Fruit fly (Drosophila melanogaster): ENCODE measurements around the gene CG13295.
A peak's percentile ranks its signal among the peaks of the same experiment; 100 is the strongest.

CG13295 gene

DNA sequence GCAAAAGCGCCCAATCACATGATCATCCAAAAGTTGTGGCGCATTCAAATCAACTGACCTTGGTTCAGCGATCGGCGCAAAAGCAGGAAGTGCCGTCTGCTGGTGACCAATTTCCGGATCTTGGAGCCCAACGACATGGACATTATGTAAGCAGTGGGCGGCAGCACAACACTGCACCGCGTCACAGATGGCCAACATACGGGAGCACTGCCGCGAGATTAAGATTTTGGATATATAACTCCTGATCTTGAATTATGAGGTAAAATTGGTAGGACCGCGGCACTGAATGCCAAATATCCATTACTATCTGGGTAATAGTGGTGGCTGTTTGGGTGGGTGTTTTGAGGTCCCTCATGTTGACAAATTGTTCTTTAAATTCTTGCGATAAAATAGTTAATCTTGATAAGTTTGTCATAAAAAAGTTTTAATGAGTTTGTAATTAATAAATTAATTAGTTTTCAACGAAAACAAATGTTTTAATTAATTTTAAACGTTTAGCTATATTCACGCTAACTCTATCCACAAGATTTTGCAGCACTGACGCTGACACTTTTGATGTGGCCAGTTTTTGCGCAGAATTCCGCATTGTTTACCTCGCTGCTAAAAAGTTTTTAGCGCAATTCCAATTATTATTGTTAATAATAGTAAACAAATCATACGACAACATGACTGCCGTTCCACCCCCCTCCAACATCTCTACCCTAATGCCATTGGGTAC is at the start of gene CG13295, which contains the start of gene CG6610 (continued):
- no peak; the same call in 2 of the 3 replicates for TF ChIP-seq B-H1 (GFP tag; IDR thresholded peaks at IDR 0.05)
- no peak for TF ChIP-seq sens-2 (GFP tag; IDR thresholded peaks at IDR 0.05)
- TF ChIP-seq Fer2 (tag; optimal IDR thresholded peaks at IDR 0.05), result peak; percentile 65
- TF ChIP-seq CG7556 (GFP tag; optimal IDR thresholded peaks at IDR 0.05), result peak; percentile 28
- TF ChIP-seq mirr (GFP tag; optimal IDR thresholded peaks at IDR 0.05), result no peak
- TF ChIP-seq CG4820 (GFP tag; optimal IDR thresholded peaks at IDR 0.05), result no peak
- TF ChIP-seq mld (GFP tag; IDR thresholded peaks at IDR 0.05; ENCODE audit: partially characterized antibody), result no peak
- no peak for TF ChIP-seq CG13123 (GFP tag; optimal IDR thresholded peaks at IDR 0.05)
- TF ChIP-seq Dip3 (GFP tag; optimal IDR thresholded peaks at IDR 0.05), result peak; percentile 45
- TF ChIP-seq ems (GFP tag; optimal IDR thresholded peaks at IDR 0.05), result no peak
- TF ChIP-seq az2 (GFP tag; optimal IDR thresholded peaks at IDR 0.05), result peak; percentile 27
- no peak for TF ChIP-seq ap (GFP tag; IDR thresholded peaks at IDR 0.05)
- TF ChIP-seq HmgD (GFP tag; optimal IDR thresholded peaks at IDR 0.05), result no peak
- TF ChIP-seq CG7928 (GFP tag; optimal IDR thresholded peaks at IDR 0.05), result no peak
- TF ChIP-seq Pdp1 (GFP tag; optimal IDR thresholded peaks at IDR 0.05), result peak; percentile 55 to 88
- no peak for TF ChIP-seq CG17802 (tag; optimal IDR thresholded peaks at IDR 0.05)
- peak; percentile 51 for TF ChIP-seq CG18262 (tag; optimal IDR thresholded peaks at IDR 0.05)
- TF ChIP-seq tup (GFP tag; optimal IDR thresholded peaks at IDR 0.05), result no peak
- no peak for TF ChIP-seq CG2202 (tag; optimal IDR thresholded peaks at IDR 0.05)
- no peak for TF ChIP-seq otp (GFP tag; IDR thresholded peaks at IDR 0.05)
- TF ChIP-seq CG4854 (GFP tag; optimal IDR thresholded peaks at IDR 0.05), result peak; percentile 16
- TF ChIP-seq Gug (GFP tag; IDR thresholded peaks at IDR 0.05), result peak; percentile 23; the same call in 1 of the 4 replicates
- no peak for TF ChIP-seq dati (GFP tag; IDR thresholded peaks at IDR 0.05)
- no peak for TF ChIP-seq CG11696 (GFP tag; IDR thresholded peaks at IDR 0.05)
- TF ChIP-seq Bteb2 (GFP tag; optimal IDR thresholded peaks at IDR 0.05), result peak; percentile 36
- no peak for TF ChIP-seq HHEX (GFP tag; optimal IDR thresholded peaks at IDR 0.05)
- TF ChIP-seq CG8290 (GFP tag; optimal IDR thresholded peaks at IDR 0.05), result no peak
- TF ChIP-seq CG8290 (tag; optimal IDR thresholded peaks at IDR 0.05), result no peak
- TF ChIP-seq en (GFP tag; optimal IDR thresholded peaks at IDR 0.05), result no peak
- peak; percentile 62 for TF ChIP-seq CG13894 (tag; optimal IDR thresholded peaks at IDR 0.05)
- no peak for TF ChIP-seq jing (GFP tag; optimal IDR thresholded peaks at IDR 0.05)
- peak; percentile 58; the same call in 1 of the 2 replicates for TF ChIP-seq CG7372 (GFP tag; IDR thresholded peaks at IDR 0.05)
- peak; percentile 75 for TF ChIP-seq CG10543 (GFP tag; optimal IDR thresholded peaks at IDR 0.05)
- no peak for TF ChIP-seq CG7271 (tag; optimal IDR thresholded peaks at IDR 0.05)
- TF ChIP-seq gsb-n (tag; optimal IDR thresholded peaks at IDR 0.05), result peak; percentile 11
- TF ChIP-seq jumu (GFP tag; optimal IDR thresholded peaks at IDR 0.05), result peak; percentile 32
- TF ChIP-seq CG3726 (GFP tag; IDR thresholded peaks at IDR 0.05), result no peak
- peak; percentile 71 for TF ChIP-seq lilli (GFP tag; optimal IDR thresholded peaks at IDR 0.05)
- no peak for TF ChIP-seq dmrt99B (tag; optimal IDR thresholded peaks at IDR 0.05)
- TF ChIP-seq cas (GFP tag; IDR thresholded peaks at IDR 0.05), result no peak
- peak; percentile 50 for TF ChIP-seq CG10147 (GFP tag; optimal IDR thresholded peaks at IDR 0.05)
- TF ChIP-seq Sry-β (GFP tag; optimal IDR thresholded peaks at IDR 0.05), result peak; percentile 97
- no peak for TF ChIP-seq CG43689 (GFP tag; IDR thresholded peaks at IDR 0.05)
- TF ChIP-seq NC2α (GFP tag; optimal IDR thresholded peaks at IDR 0.05), result no peak
- no peak for TF ChIP-seq ato (GFP tag; IDR thresholded peaks at IDR 0.05; ENCODE audit: partially characterized antibody)
- TF ChIP-seq CG4404 (GFP tag; IDR thresholded peaks at IDR 0.05), result peak; percentile 42; the same call in 1 of the 2 replicates
- TF ChIP-seq CG2120 (GFP tag; optimal IDR thresholded peaks at IDR 0.05), result peak; percentile 76
- peak; percentile 61 for TF ChIP-seq CG10267 (tag; optimal IDR thresholded peaks at IDR 0.05)
- TF ChIP-seq CG1792 (GFP tag; optimal IDR thresholded peaks at IDR 0.05), result no peak
- TF ChIP-seq schlank (tag; optimal IDR thresholded peaks at IDR 0.05), result no peak
